Fruit fly (Drosophila melanogaster): ENCODE results near the gene Wnt5.

Wnt5 gene

dm6 chrX:18546785-18547184 lies 41.6 kb upstream of the Wnt5 start (continued):
- TF ChIP-seq Hand (GFP tag; optimal IDR thresholded peaks at IDR 0.05) (peak; percentile 41), CG5245 (GFP tag; optimal IDR thresholded peaks at IDR 0.05) (peak; percentile 56), vnd (GFP tag; IDR thresholded peaks at IDR 0.05; ENCODE audit: partially characterized antibody) (no peak), Jarid2 (GFP tag; optimal IDR thresholded peaks at IDR 0.05) (no peak), bsh (GFP tag; optimal IDR thresholded peaks at IDR 0.05) (peak in 1 of 2 experiments; percentile 71), Asciz (GFP tag; optimal IDR thresholded peaks at IDR 0.05) (peak; percentile 34), tgo (GFP tag; IDR thresholded peaks at IDR 0.05) (peak; percentile 91), CG17359 (tag; optimal IDR thresholded peaks at IDR 0.05) (peak; percentile 74), btn (GFP tag; optimal IDR thresholded peaks at IDR 0.05) (peak; percentile 47), CG16779 (GFP tag; IDR thresholded peaks at IDR 0.05) (peak; percentile 54; the same call in 1 of the 2 replicates), HmgZ (tag; optimal IDR thresholded peaks at IDR 0.05) (peak; percentile 79), CG4820 (GFP tag; optimal IDR thresholded peaks at IDR 0.05) (peak; percentile 55), Fer3 (tag; optimal IDR thresholded peaks at IDR 0.05) (peak; percentile 81), br (optimal IDR thresholded peaks at IDR 0.05) (no peak), jing (GFP tag; optimal IDR thresholded peaks at IDR 0.05) (peak; percentile 60), repo (GFP tag; optimal IDR thresholded peaks at IDR 0.05) (peak; percentile 54), trh (GFP tag; optimal IDR thresholded peaks at IDR 0.05) (peak; percentile 14), CG10654 (GFP tag; optimal IDR thresholded peaks at IDR 0.05) (peak; percentile 58), CG18599 (GFP tag; optimal IDR thresholded peaks at IDR 0.05) (peak; percentile 76), rib (GFP tag; IDR thresholded peaks at IDR 0.05) (peak; percentile 78), MESR4 (GFP tag; optimal IDR thresholded peaks at IDR 0.05) (no peak), knrl (GFP tag; IDR thresholded peaks at IDR 0.05; ENCODE audit: partially characterized antibody) (no peak), Usf (GFP tag; optimal IDR thresholded peaks at IDR 0.05) (peak; percentile 25), CG9876 (GFP tag; optimal IDR thresholded peaks at IDR 0.05) (peak; percentile 36), sens (GFP tag) (peak; percentile 94), HLH3B (GFP tag; IDR thresholded peaks at IDR 0.05) (peak; percentile 85), CG14441 (GFP tag; IDR thresholded peaks at IDR 0.05) (peak; percentile 92), CG6791 (GFP tag; IDR thresholded peaks at IDR 0.05; ENCODE audit: partially characterized antibody) (no peak), slbo (GFP tag; IDR thresholded peaks at IDR 0.05) (peak; percentile 90), Pdp1 (GFP tag; optimal IDR thresholded peaks at IDR 0.05) (peak; percentile 77 to 78), C15 (GFP tag; IDR thresholded peaks at IDR 0.05) (0 out of 3 replicates have a peak, but pooled peaks have one; percentile 57), hbn (GFP tag; IDR thresholded peaks at IDR 0.05; ENCODE audit: partially characterized antibody) (no peak), tna (GFP tag; IDR thresholded peaks at IDR 0.05; ENCODE audit: partially characterized antibody) (no peak), fu2 (GFP tag; optimal IDR thresholded peaks at IDR 0.05) (peak; percentile 56), seq (GFP tag; IDR thresholded peaks at IDR 0.05) (peak; percentile 82), pb (GFP tag; optimal IDR thresholded peaks at IDR 0.05) (peak; percentile 39), kay (GFP tag; optimal IDR thresholded peaks at IDR 0.05) (peak; percentile 52), CoRest (tag; optimal IDR thresholded peaks at IDR 0.05) (peak; percentile 87), CG9609 (GFP tag; optimal IDR thresholded peaks at IDR 0.05) (peak; percentile 65), chn (GFP tag; optimal IDR thresholded peaks at IDR 0.05) (peak; percentile 42), scrt (GFP tag; optimal IDR thresholded peaks at IDR 0.05) (peak; percentile 66), gem (tag; optimal IDR thresholded peaks at IDR 0.05) (peak; percentile 88), pros (GFP tag; optimal IDR thresholded peaks at IDR 0.05) (no peak), ci (GFP tag; IDR thresholded peaks at IDR 0.05) (peak; percentile 84), da (GFP tag; optimal IDR thresholded peaks at IDR 0.05) (no peak), Opbp (GFP tag; IDR thresholded peaks at IDR 0.05; ENCODE audit: partially characterized antibody) (no peak), GATAe (GFP tag; conservative IDR thresholded peaks at IDR 0.05) (peak; percentile 45; the same call in 1 of the 2 replicates), CG13287 (GFP tag; IDR thresholded peaks at IDR 0.05; ENCODE audit: partially characterized antibody) (no peak), sr (GFP tag; IDR thresholded peaks at IDR 0.05) (peak; percentile 50; the same call in 1 of the 3 replicates), Adf1 (GFP tag; IDR thresholded peaks at IDR 0.05) (peak; percentile 53; the same call in 1 of the 2 replicates)

Measured in whole organism, embryonic.